Worm (Caenorhabditis elegans) whole organism, young adult: ENCODE data around the gene Y39B6A.33.

Experiments
- B0035.1 ChIP-seq: sonication (generic microtip); optimal IDR thresholded peaks from 2 replicates; lab custom pipeline; 2016; ENCODE audit warnings: missing genetic modification characterization, mild to moderate bottlenecking, missing compliant biosample characterization, missing genotype, missing genetic modification reagents
- B0336.3 ChIP-seq: fragments of 200-800 bp; sonication (Bioruptor generic); IDR thresholded peaks from 2 replicates; pipeline ENCODE4 v1.3.6; 2022; ENCODE audit warnings: missing genetic modification characterization, missing compliant biosample characterization
- C06A6.2 ChIP-seq: fragments of 200-800 bp; sonication (Bioruptor generic); conservative IDR thresholded peaks from 2 replicates; pipeline ENCODE4 v1.3.6; 2022; ENCODE audit warnings: missing genetic modification characterization, missing compliant biosample characterization
- F39B2.1 ChIP-seq: fragments of 200-800 bp; sonication (Bioruptor generic); IDR thresholded peaks from 2 replicates; pipeline ENCODE4 v1.3.6; 2022; ENCODE audit warnings: missing genetic modification reagents, missing genetic modification characterization, missing compliant biosample characterization
- F55B11.4 ChIP-seq: sonication (generic microtip); optimal IDR thresholded peaks from 2 replicates; lab custom pipeline; 2016; ENCODE audit warnings: missing compliant biosample characterization, missing genetic modification characterization, borderline replicate concordance; ENCODE audit not compliant: insufficient read depth
- Y53G8AR.9 ChIP-seq: fragments of 200-800 bp; sonication (Bioruptor generic); conservative IDR thresholded peaks from 2 replicates; pipeline ENCODE4 v1.3.6; 2022; ENCODE audit warnings: missing genetic modification reagents, missing genetic modification characterization, missing compliant biosample characterization
- atf-7 ChIP-seq: sonication (generic microtip); optimal IDR thresholded peaks from 2 replicates; lab custom pipeline; 2017; ENCODE audit warnings: mild to moderate bottlenecking, missing genetic modification characterization, missing compliant biosample characterization
- athp-1 ChIP-seq: sonication (generic microtip); optimal IDR thresholded peaks from 2 replicates; lab custom pipeline; 2017; ENCODE audit warnings: mild to moderate bottlenecking, missing genetic modification characterization, missing compliant biosample characterization
- attf-3 ChIP-seq: fragments of 200-800 bp; sonication (Bioruptor generic); conservative IDR thresholded peaks from 2 replicates; pipeline ENCODE4 v1.3.6; 2022; ENCODE audit warnings: missing genetic modification reagents, missing genetic modification characterization, missing compliant biosample characterization
- attf-5 ChIP-seq: fragments of 200-800 bp; sonication (Bioruptor generic); optimal IDR thresholded peaks from 2 replicates; lab custom pipeline; 2018; ENCODE audit warnings: mild to moderate bottlenecking, missing genetic modification characterization, missing compliant biosample characterization
- ccch-3 ChIP-seq: fragments of 200-800 bp; sonication (Bioruptor generic); optimal IDR thresholded peaks from 2 replicates; lab custom pipeline; 2018; ENCODE audit warnings: mild to moderate bottlenecking, missing genetic modification characterization, missing compliant biosample characterization
- cebp-2 ChIP-seq: fragments of 200-800 bp; sonication (Bioruptor generic); IDR thresholded peaks from 2 replicates; pipeline ENCODE4 v1.3.6; 2022; ENCODE audit warnings: missing genetic modification characterization, missing compliant biosample characterization
- ceh-100 ChIP-seq: fragments of 200-800 bp; sonication (Bioruptor generic); IDR thresholded peaks from 2 replicates; pipeline ENCODE4 v1.3.6; 2022; ENCODE audit warnings: missing genetic modification reagents, missing genetic modification characterization, missing compliant biosample characterization
- ceh-79 ChIP-seq: sonication (generic microtip); optimal IDR thresholded peaks from 2 replicates; lab custom pipeline; 2017; ENCODE audit warnings: mild to moderate bottlenecking, missing genetic modification characterization, missing compliant biosample characterization
- chd-7 ChIP-seq: sonication (generic microtip); optimal IDR thresholded peaks from 2 replicates; lab custom pipeline; 2016; ENCODE audit warnings: mild to moderate bottlenecking, missing genetic modification characterization, moderate library complexity, missing compliant biosample characterization
- die-1 ChIP-seq: sonication (generic microtip); optimal IDR thresholded peaks from 2 replicates; lab custom pipeline; 2016; ENCODE audit warnings: missing genotype, mild to moderate bottlenecking, missing genetic modification characterization, missing compliant biosample characterization
- efl-1 ChIP-seq: fragments of 150-350 bp; optimal IDR thresholded peaks from 2 replicates; lab custom pipeline; 2014; ENCODE audit warnings: missing biosample characterization, missing genetic modification reagents, missing genetic modification characterization
- egl-18 ChIP-seq: fragments of 200-800 bp; sonication (Bioruptor generic); IDR thresholded peaks from 2 replicates; pipeline ENCODE4 v1.3.6; 2022; ENCODE audit warnings: missing genetic modification reagents, missing genetic modification characterization, missing compliant biosample characterization
- fkh-3 ChIP-seq: sonication (generic microtip); optimal IDR thresholded peaks from 2 replicates; lab custom pipeline; 2016; ENCODE audit warnings: mild to moderate bottlenecking, missing genetic modification characterization, missing compliant biosample characterization
- hmg-1.2 ChIP-seq: fragments of 200-800 bp; sonication (Bioruptor generic); IDR thresholded peaks from 2 replicates; pipeline ENCODE4 v1.3.6; 2022; ENCODE audit warnings: missing genetic modification reagents, missing genetic modification characterization, missing compliant biosample characterization
- hsf-1 ChIP-seq: fragments of 200-800 bp; sonication (Bioruptor generic); IDR thresholded peaks from 2 replicates; pipeline ENCODE4 v1.3.6; 2022; ENCODE audit warnings: missing genetic modification reagents, missing genetic modification characterization, missing compliant biosample characterization
- lin-26 ChIP-seq: fragments of 200-800 bp; sonication (Bioruptor generic); IDR thresholded peaks from 2 replicates; pipeline ENCODE4 v1.3.6; 2022; ENCODE audit warnings: missing genetic modification reagents, missing genetic modification characterization, missing compliant biosample characterization
- lin-54 ChIP-seq: fragments of 200-800 bp; sonication (Bioruptor generic); optimal IDR thresholded peaks from 2 replicates; lab custom pipeline; 2018; ENCODE audit warnings: mild to moderate bottlenecking, missing genetic modification characterization, missing compliant biosample characterization
- madf-10 ChIP-seq: sonication (generic microtip); optimal IDR thresholded peaks from 2 replicates; lab custom pipeline; 2016; ENCODE audit warnings: mild to moderate bottlenecking, missing genetic modification characterization, missing compliant biosample characterization
- madf-3 ChIP-seq: fragments of 200-800 bp; sonication (Bioruptor generic); IDR thresholded peaks from 2 replicates; pipeline ENCODE4 v1.3.6; 2022; ENCODE audit warnings: missing genetic modification reagents, missing genetic modification characterization, missing compliant biosample characterization
- mel-28 ChIP-seq: sonication (generic microtip); optimal IDR thresholded peaks from 2 replicates; lab custom pipeline; 2016; ENCODE audit warnings: borderline replicate concordance, mild to moderate bottlenecking, missing genetic modification characterization, missing compliant biosample characterization
- nhr-179 ChIP-seq: sonication (generic microtip); optimal IDR thresholded peaks from 2 replicates; lab custom pipeline; 2016; ENCODE audit warnings: mild to moderate bottlenecking, missing genetic modification characterization, missing compliant biosample characterization
- rcor-1 ChIP-seq: fragments of 200-800 bp; sonication (Bioruptor generic); IDR thresholded peaks from 2 replicates; pipeline ENCODE4 v1.3.6; 2022; ENCODE audit warnings: missing genetic modification reagents, missing genetic modification characterization, missing compliant biosample characterization
- repo-1 ChIP-seq: sonication (generic microtip); optimal IDR thresholded peaks from 2 replicates; lab custom pipeline; 2017; ENCODE audit warnings: mild to moderate bottlenecking, missing genetic modification characterization, missing compliant biosample characterization
- rpc-1 ChIP-seq, 2 experiments: fragments of 150-350 bp in 1 of 2; sonication (generic microtip) in 1 of 2; optimal IDR thresholded peaks; 2 replicates each; lab custom pipeline; 2014 to 2018; ENCODE audit warnings: missing biosample characterization in 1 of 2, missing genetic modification characterization in 1 of 2, missing genetic modification reagents in 1 of 2, missing genotype in 1 of 2
- snpc-1.1 ChIP-seq: sonication (generic microtip); optimal IDR thresholded peaks from 2 replicates; lab custom pipeline; 2017; ENCODE audit warnings: missing genetic modification characterization, mild to moderate bottlenecking, missing compliant biosample characterization, antibody characterized with exemption, moderate library complexity, missing genotype, missing genetic modification reagents; ENCODE audit not compliant: insufficient read depth
- snpc-1.3 ChIP-seq: sonication (generic microtip); optimal IDR thresholded peaks from 2 replicates; lab custom pipeline; 2017; ENCODE audit warnings: missing genetic modification characterization, mild to moderate bottlenecking, missing compliant biosample characterization, antibody characterized with exemption, moderate library complexity, missing genotype, missing genetic modification reagents; ENCODE audit not compliant: insufficient read depth
- tbp1 ChIP-seq: fragments of 200-800 bp; sonication (Bioruptor generic); optimal IDR thresholded peaks from 2 replicates; lab custom pipeline; 2018; ENCODE audit warnings: mild to moderate bottlenecking, missing genetic modification characterization, missing compliant biosample characterization
- tbx-9 ChIP-seq: sonication (generic microtip); optimal IDR thresholded peaks from 2 replicates; lab custom pipeline; 2016; ENCODE audit warnings: borderline replicate concordance, missing genetic modification characterization, inconsistent platforms, missing compliant biosample characterization
- unc-62 ChIP-seq: fragments of 150-350 bp; optimal IDR thresholded peaks from 2 replicates; lab custom pipeline; 2014; ENCODE audit warnings: missing biosample characterization, missing genetic modification reagents, missing genetic modification characterization
- zfh-2 ChIP-seq: fragments of 200-800 bp; sonication (Bioruptor generic); conservative IDR thresholded peaks from 2 replicates; pipeline ENCODE4 v1.3.6; 2022; ENCODE audit warnings: missing genetic modification reagents, missing genetic modification characterization, missing compliant biosample characterization
- zim-3 ChIP-seq: sonication (generic microtip); optimal IDR thresholded peaks from 2 replicates; lab custom pipeline; 2017; ENCODE audit warnings: mild to moderate bottlenecking, missing genetic modification characterization, moderate library complexity, missing compliant biosample characterization
- ztf-26 ChIP-seq: sonication (generic microtip); optimal IDR thresholded peaks from 2 replicates; lab custom pipeline; 2017; ENCODE audit warnings: missing genetic modification characterization, missing compliant biosample characterization
- ztf-6 ChIP-seq: fragments of 200-800 bp; sonication (Bioruptor generic); IDR thresholded peaks from 2 replicates; pipeline ENCODE4 v1.3.6; 2022; ENCODE audit warnings: missing genetic modification reagents, missing genetic modification characterization, missing compliant biosample characterization

Y39B6A.33 gene

ce11 chrV:19050438-19050837 lies 48.7 kb downstream of the Y39B6A.33 start, which contains the start of gene asp-1 (continued):
- no peak for TF ChIP-seq F55B11.4 (tag; lab: Kevin White, UChicago)
- TF ChIP-seq egl-18 (GFP tag; lab: Robert Waterston, UW): no peak
- TF ChIP-seq ztf-6: no peak
- TF ChIP-seq fkh-3 (tag; lab: Kevin White, UChicago): no peak
- TF ChIP-seq ztf-26 (tag; lab: Kevin White, UChicago): no peak
- no peak for TF ChIP-seq ceh-100 (GFP tag; lab: Robert Waterston, UW)
- TF ChIP-seq B0035.1: no peak
- no peak for TF ChIP-seq rpc-1 (optimal IDR thresholded peaks at IDR 0.05; lab: Kevin White, UChicago)
- TF ChIP-seq rpc-1 (tag; optimal IDR thresholded peaks at IDR 0.05; lab: Kevin White, UChicago): no peak
- no peak for TF ChIP-seq die-1
- TF ChIP-seq ccch-3 (GFP tag; lab: Kevin White, UChicago): no peak
- no peak for TF ChIP-seq tbp1 (GFP tag; lab: Kevin White, UChicago)
- TF ChIP-seq cebp-2 (GFP tag; lab: Robert Waterston, UW): 0 out of 2 replicates have a peak, but pooled peaks have one; percentile 8
- TF ChIP-seq attf-5 (GFP tag; lab: Kevin White, UChicago): no peak
- TF ChIP-seq ceh-79 (tag; lab: Kevin White, UChicago): no peak
- peak; percentile 16 for TF ChIP-seq lin-54
- peak; percentile 40 for TF ChIP-seq zfh-2 (GFP tag; lab: Robert Waterston, UW)
- no peak for TF ChIP-seq efl-1 (GFP tag; lab: Kevin White, UChicago)
- TF ChIP-seq mel-28: no peak
- TF ChIP-seq madf-10 (tag; lab: Kevin White, UChicago): no peak
- 0 out of 2 replicates have a peak, but pooled peaks have one; percentile 12 for TF ChIP-seq hmg-1.2 (GFP tag; lab: Robert Waterston, UW)
- peak; percentile 36; the same call in 1 of the 2 replicates for TF ChIP-seq C06A6.2 (GFP tag; lab: Robert Waterston, UW)
- TF ChIP-seq chd-7: no peak
- TF ChIP-seq athp-1 (tag; lab: Kevin White, UChicago): peak; percentile 10
- TF ChIP-seq Y53G8AR.9 (GFP tag; lab: Robert Waterston, UW): peak; percentile 35; the same call in 1 of the 2 replicates
- TF ChIP-seq zim-3 (tag; lab: Kevin White, UChicago): peak; percentile 65
- no peak for TF ChIP-seq F39B2.1
- no peak for TF ChIP-seq tbx-9
- no peak for TF ChIP-seq snpc-1.3 (tag; lab: Kevin White, UChicago)
- TF ChIP-seq attf-3 (GFP tag; lab: Robert Waterston, UW): no peak
- peak; percentile 32; the same call in 1 of the 2 replicates for TF ChIP-seq B0336.3
- TF ChIP-seq hsf-1 (GFP tag; lab: Robert Waterston, UW): no peak
- no peak for TF ChIP-seq lin-26 (GFP tag; lab: Robert Waterston, UW)
- no peak for TF ChIP-seq snpc-1.1 (tag; lab: Kevin White, UChicago)
- TF ChIP-seq atf-7: peak; percentile 53
- TF ChIP-seq rcor-1 (GFP tag; lab: Robert Waterston, UW): no peak
- TF ChIP-seq madf-3 (GFP tag; lab: Robert Waterston, UW): 0 out of 2 replicates have a peak, but pooled peaks have one; percentile 3

DNA sequence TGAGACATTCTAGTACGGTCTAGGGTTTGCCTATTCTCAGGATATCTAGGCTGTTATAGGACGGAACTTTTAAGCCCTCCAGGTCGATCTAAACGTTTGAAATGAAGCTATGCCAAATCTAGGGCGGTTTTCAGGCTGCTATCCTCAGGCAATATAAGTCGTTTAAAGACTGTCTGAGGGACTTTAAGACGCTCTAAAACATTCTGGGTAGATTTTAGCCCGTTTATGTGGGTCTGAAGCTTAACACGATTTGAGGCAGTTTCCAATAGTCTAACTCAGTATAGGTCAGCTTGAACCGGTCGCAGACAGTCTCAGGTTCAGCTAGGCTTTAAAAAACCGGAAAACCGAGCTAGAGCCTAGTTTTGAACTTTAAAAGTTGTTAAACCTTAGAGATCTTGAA lies 49.1 kb downstream of the Y39B6A.33 start:
- TF ChIP-seq tbx-9 (no peak), F39B2.1 (no peak), unc-62 (no peak), repo-1 (tag; lab: Kevin White, UChicago) (no peak), nhr-179 (tag; lab: Kevin White, UChicago) (no peak)
